Fruit fly (Drosophila melanogaster) whole organism, embryonic: ENCODE data around the gene mAChR-C.

Experiments
- CG12219 ChIP-seq: fragments of 200-800 bp; sonication (Bioruptor generic); optimal IDR thresholded peaks from 3 replicates; lab custom pipeline; 2018; ENCODE audit warnings: missing biosample characterization, mild to moderate bottlenecking, missing genetic modification characterization
- CG14014 ChIP-seq: fragments of 200-800 bp; sonication (Bioruptor generic); IDR thresholded peaks from 2 replicates; pipeline ENCODE4 v1.3.6; 2022; ENCODE audit warnings: missing biosample characterization, missing genetic modification characterization
- CG2129 ChIP-seq: fragments of 200-800 bp; sonication (Bioruptor generic); IDR thresholded peaks from 2 replicates; pipeline ENCODE4 v1.3.6; 2022; ENCODE audit warnings: missing biosample characterization, missing genetic modification characterization; ENCODE audit not compliant: partially characterized antibody
- CG30431 ChIP-seq: fragments of 200-800 bp; sonication (Bioruptor generic); optimal IDR thresholded peaks from 2 replicates; lab custom pipeline; 2017; ENCODE audit warnings: missing biosample characterization, missing genetic modification characterization
- CG6683 ChIP-seq: fragments of 200-800 bp; sonication (Bioruptor generic); optimal IDR thresholded peaks from 2 replicates; lab custom pipeline; 2017; ENCODE audit warnings: missing biosample characterization, mild to moderate bottlenecking, missing genetic modification characterization, missing genetic modification reagents
- CG7963 ChIP-seq: fragments of 200-800 bp; sonication (Bioruptor generic); IDR thresholded peaks from 3 replicates; pipeline ENCODE4 v1.3.6; 2022; ENCODE audit warnings: missing biosample characterization, missing genetic modification characterization; ENCODE audit not compliant: partially characterized antibody
- ERR ChIP-seq: fragments of 200-800 bp; sonication (Bioruptor generic); optimal IDR thresholded peaks from 2 replicates; lab custom pipeline; 2016; ENCODE audit warnings: missing biosample characterization, missing genetic modification characterization
- Kr ChIP-seq: fragments of 200-800 bp; sonication (Bioruptor generic); optimal IDR thresholded peaks from 2 replicates; lab custom pipeline; 2017; ENCODE audit warnings: missing biosample characterization, mild to moderate bottlenecking, missing genetic modification characterization
- Max ChIP-seq: fragments of 200-800 bp; sonication (Bioruptor generic); optimal IDR thresholded peaks from 2 replicates; lab custom pipeline; 2016; ENCODE audit warnings: missing biosample characterization, mild to moderate bottlenecking, missing genetic modification characterization
- gro ChIP-seq: fragments of 200-800 bp; sonication (Bioruptor generic); optimal IDR thresholded peaks from 2 replicates; lab custom pipeline; 2016; ENCODE audit warnings: missing biosample characterization, missing genetic modification characterization
- h ChIP-seq: fragments of >200 bp; optimal IDR thresholded peaks from 2 replicates; lab custom pipeline; 2017
- her ChIP-seq: fragments of 200-800 bp; sonication (Bioruptor generic); optimal IDR thresholded peaks from 2 replicates; lab custom pipeline; 2016; ENCODE audit warnings: missing biosample characterization, missing genetic modification characterization
- shn ChIP-seq: fragments of 200-800 bp; sonication (Bioruptor generic); optimal IDR thresholded peaks from 3 replicates; lab custom pipeline; 2016; ENCODE audit warnings: missing biosample characterization, missing genetic modification characterization
- wor ChIP-seq: fragments of 200-800 bp; sonication (Bioruptor generic); IDR thresholded peaks from 2 replicates; pipeline ENCODE4 v1.3.6; 2022; ENCODE audit warnings: missing biosample characterization, missing genetic modification characterization

dm6 chrX:6869770-6870404, 37.4 kb upstream of the mAChR-C start:
- no peak for TF ChIP-seq CG7963
- TF ChIP-seq her (GFP tag; lab: Kevin White, UChicago): no peak
- no peak for TF ChIP-seq CG2129 (GFP tag; lab: Robert Waterston, UW)
- no peak for TF ChIP-seq Max
- TF ChIP-seq wor: no peak
- TF ChIP-seq ERR (GFP tag; lab: Kevin White, UChicago): no peak
- no peak for TF ChIP-seq CG30431 (GFP tag; lab: Kevin White, UChicago)
- TF ChIP-seq gro: no peak
- TF ChIP-seq Kr (GFP tag; lab: Kevin White, UChicago): no peak
- TF ChIP-seq CG6683 (GFP tag; lab: Kevin White, UChicago): no peak
- no peak for TF ChIP-seq shn
- no peak for TF ChIP-seq h
- TF ChIP-seq CG12219 (GFP tag; lab: Kevin White, UChicago): no peak
- no peak for TF ChIP-seq CG14014 (GFP tag; lab: Robert Waterston, UW)
